Worm (Caenorhabditis elegans): ENCODE results near the gene syx-4.

ce11 chrIV:8473756-8474155, 16.7 kb downstream of the syx-4 start, which contains the start of gene C28C12.11:
- TF ChIP-seq unc-62 (GFP tag; optimal IDR thresholded peaks at IDR 0.05) (no peak), skn-1 (tag; optimal IDR thresholded peaks at IDR 0.05) (no peak), egl-13 (tag; optimal IDR thresholded peaks at IDR 0.05) (no peak), lin-13 (GFP tag; optimal IDR thresholded peaks at IDR 0.05) (no peak), fkh-10 (GFP tag; optimal IDR thresholded peaks at IDR 0.05) (no peak), elt-3 (tag; optimal IDR thresholded peaks at IDR 0.05) (no peak), lsy-2 (tag; optimal IDR thresholded peaks at IDR 0.05) (no peak)
